Fruit fly (Drosophila melanogaster) whole organism, embryonic: ENCODE measurements around the gene CG45676.

Experiments
- Bdp1 ChIP-seq: fragments of 200-800 bp; sonication (Bioruptor generic); optimal IDR thresholded peaks from 3 replicates; lab custom pipeline; 2016; ENCODE audit warnings: missing biosample characterization, missing genetic modification characterization
- CG11504 ChIP-seq: fragments of 200-800 bp; sonication (Bioruptor generic); optimal IDR thresholded peaks from 3 replicates; lab custom pipeline; 2019; ENCODE audit warnings: missing biosample characterization, mild to moderate bottlenecking, missing genetic modification characterization, moderate library complexity
- CG15011 ChIP-seq: fragments of 200-800 bp; sonication (Bioruptor generic); optimal IDR thresholded peaks from 3 replicates; lab custom pipeline; 2018; ENCODE audit warnings: missing biosample characterization, mild to moderate bottlenecking, missing genetic modification characterization
- CG2678 ChIP-seq: fragments of 200-800 bp; sonication (Bioruptor generic); optimal IDR thresholded peaks from 3 replicates; lab custom pipeline; 2019; ENCODE audit warnings: missing biosample characterization, mild to moderate bottlenecking, missing genetic modification characterization, moderate library complexity
- CG31224 ChIP-seq: fragments of 200-800 bp; sonication (Bioruptor generic); IDR thresholded peaks from 2 replicates; pipeline ENCODE4 v1.3.6; 2022; ENCODE audit warnings: missing biosample characterization, missing genetic modification characterization
- CG3407 ChIP-seq: fragments of 200-800 bp; sonication (Bioruptor generic); optimal IDR thresholded peaks from 2 replicates; lab custom pipeline; 2018; ENCODE audit warnings: missing biosample characterization, mild to moderate bottlenecking, missing genetic modification characterization
- CG3726 ChIP-seq: fragments of 200-800 bp; sonication (Bioruptor generic); IDR thresholded peaks from 3 replicates; pipeline ENCODE4, ENCODE4 v1.3.6; 2022; ENCODE audit warnings: missing biosample characterization, missing genetic modification characterization
- CG4707 ChIP-seq: fragments of 200-800 bp; sonication (Bioruptor generic); optimal IDR thresholded peaks from 2 replicates; lab custom pipeline; 2018; ENCODE audit warnings: missing biosample characterization, mild to moderate bottlenecking, missing genetic modification characterization, moderate library complexity
- CG6254 ChIP-seq: fragments of 200-800 bp; sonication (Bioruptor generic); optimal IDR thresholded peaks from 3 replicates; lab custom pipeline; 2017; ENCODE audit warnings: mild to moderate bottlenecking, missing biosample characterization, missing genetic modification reagents, missing genetic modification characterization
- CG9727 ChIP-seq: fragments of 200-800 bp; sonication (Bioruptor generic); optimal IDR thresholded peaks from 3 replicates; lab custom pipeline; 2017; ENCODE audit warnings: missing biosample characterization, mild to moderate bottlenecking, missing genetic modification characterization
- GATAe ChIP-seq: fragments of 200-800 bp; sonication (Bioruptor generic); conservative IDR thresholded peaks from 2 replicates; pipeline ENCODE4 v1.3.6; 2022; ENCODE audit warnings: missing biosample characterization, missing genetic modification characterization
- Gsc ChIP-seq: fragments of 200-800 bp; sonication (Bioruptor generic); IDR thresholded peaks from 2 replicates; pipeline ENCODE4 v1.3.6; 2022; ENCODE audit warnings: missing biosample characterization, missing genetic modification characterization
- Mad ChIP-seq: fragments of 200-800 bp; sonication (Bioruptor generic); optimal IDR thresholded peaks from 2 replicates; lab custom pipeline; 2016; ENCODE audit warnings: missing biosample characterization, missing genetic modification characterization
- NK7.1 ChIP-seq: fragments of 200-800 bp; sonication (Bioruptor generic); optimal IDR thresholded peaks from 3 replicates; lab custom pipeline; 2016; ENCODE audit warnings: missing biosample characterization, missing genetic modification characterization
- Nf-YB ChIP-seq: fragments of 200-800 bp; sonication (Bioruptor generic); optimal IDR thresholded peaks from 3 replicates; lab custom pipeline; 2019; ENCODE audit warnings: missing biosample characterization, mild to moderate bottlenecking, missing genetic modification characterization, moderate library complexity
- Ptx1 ChIP-seq: fragments of 200-800 bp; sonication (Bioruptor generic); IDR thresholded peaks from 2 replicates; pipeline ENCODE4 v1.3.6; 2022; ENCODE audit warnings: missing biosample characterization, missing genetic modification characterization
- Trl ChIP-seq, 3 experiments: fragments of >200 bp in 2 of 3; fragments of 200-800 bp in 1 of 3; sonication (Bioruptor generic) in 1 of 3; optimal IDR thresholded peaks; 2 replicates in 1 of 3; 3 replicates in 2 of 3; lab custom pipeline; 2016 to 2017; ENCODE audit warnings: missing biosample characterization in 1 of 3, missing genetic modification characterization in 1 of 3
- Xbp1 ChIP-seq: fragments of 200-800 bp; sonication (Bioruptor generic); optimal IDR thresholded peaks from 3 replicates; lab custom pipeline; 2016; ENCODE audit warnings: missing biosample characterization, mild to moderate bottlenecking, missing genetic modification characterization
- ac ChIP-seq: fragments of 200-800 bp; sonication (Bioruptor generic); optimal IDR thresholded peaks from 3 replicates; lab custom pipeline; 2017; ENCODE audit warnings: missing biosample characterization, mild to moderate bottlenecking, missing genetic modification characterization
- bbx ChIP-seq: fragments of 200-800 bp; sonication (Bioruptor generic); IDR thresholded peaks from 2 replicates; pipeline ENCODE4 v1.3.6; 2022; ENCODE audit warnings: missing biosample characterization, missing genetic modification characterization; ENCODE audit not compliant: partially characterized antibody
- bsh ChIP-seq, 2 experiments: fragments of 200-800 bp; sonication (Bioruptor generic); optimal IDR thresholded peaks; 2 replicates each; lab custom pipeline; 2017 to 2018; ENCODE audit warnings: mild to moderate bottlenecking in 2 of 2, missing biosample characterization in 2 of 2, missing genetic modification characterization in 2 of 2, moderate library complexity in 1 of 2
- chinmo ChIP-seq: fragments of 200-800 bp; sonication (Bioruptor generic); IDR thresholded peaks from 4 replicates; pipeline ENCODE4 v1.3.6; 2022; ENCODE audit warnings: missing biosample characterization, missing genetic modification characterization; ENCODE audit not compliant: partially characterized antibody
- chm ChIP-seq: fragments of 200-800 bp; sonication (Bioruptor generic); IDR thresholded peaks from 2 replicates; pipeline ENCODE4 v1.3.6; 2022; ENCODE audit warnings: missing biosample characterization, missing genetic modification characterization
- crp ChIP-seq, 2 experiments: fragments of 200-800 bp; sonication (Bioruptor generic); optimal IDR thresholded peaks; 2 replicates in 1 of 2; 3 replicates in 1 of 2; lab custom pipeline; 2017; ENCODE audit warnings: missing biosample characterization in 2 of 2, missing genetic modification characterization in 2 of 2, mild to moderate bottlenecking in 1 of 2, moderate library complexity in 1 of 2
- hb ChIP-seq: fragments of 200-800 bp; sonication (Bioruptor generic); IDR thresholded peaks from 3 replicates; pipeline ENCODE4 v1.3.6; 2022; ENCODE audit warnings: missing biosample characterization, missing genetic modification characterization; ENCODE audit not compliant: partially characterized antibody
- hbn ChIP-seq: fragments of 200-800 bp; sonication (Bioruptor generic); IDR thresholded peaks from 2 replicates; pipeline ENCODE4 v1.3.6; 2022; ENCODE audit warnings: missing biosample characterization, missing genetic modification characterization; ENCODE audit not compliant: partially characterized antibody
- ind ChIP-seq: fragments of 200-800 bp; sonication (Bioruptor generic); optimal IDR thresholded peaks from 3 replicates; lab custom pipeline; 2016; ENCODE audit warnings: missing biosample characterization, missing genetic modification characterization
- jing ChIP-seq: fragments of 200-800 bp; sonication (Bioruptor generic); optimal IDR thresholded peaks from 2 replicates; lab custom pipeline; 2018; ENCODE audit warnings: missing biosample characterization, mild to moderate bottlenecking, missing genetic modification characterization
- kah ChIP-seq: fragments of 200-800 bp; sonication (Bioruptor generic); optimal IDR thresholded peaks from 2 replicates; lab custom pipeline; 2018; ENCODE audit warnings: missing biosample characterization, mild to moderate bottlenecking, missing genetic modification characterization
- klu ChIP-seq: fragments of 200-800 bp; sonication (Bioruptor generic); IDR thresholded peaks from 2 replicates; pipeline ENCODE4 v1.3.6; 2022; ENCODE audit warnings: missing biosample characterization, missing genetic modification characterization
- lbe ChIP-seq: fragments of 200-800 bp; sonication (Bioruptor generic); optimal IDR thresholded peaks from 2 replicates; lab custom pipeline; 2016; ENCODE audit warnings: missing biosample characterization, mild to moderate bottlenecking, missing genetic modification characterization
- mld ChIP-seq: fragments of 200-800 bp; sonication (Bioruptor generic); IDR thresholded peaks from 3 replicates; pipeline ENCODE4 v1.3.6; 2022; ENCODE audit warnings: missing biosample characterization, missing genetic modification characterization; ENCODE audit not compliant: partially characterized antibody
- nerfin-1 ChIP-seq: fragments of 200-800 bp; sonication (Bioruptor generic); optimal IDR thresholded peaks from 3 replicates; lab custom pipeline; 2019; ENCODE audit warnings: missing biosample characterization, mild to moderate bottlenecking, missing genetic modification characterization, moderate library complexity
- nom ChIP-seq: fragments of 200-800 bp; sonication (Bioruptor generic); optimal IDR thresholded peaks from 2 replicates; lab custom pipeline; 2017; ENCODE audit warnings: missing biosample characterization, missing genetic modification characterization, mild to moderate bottlenecking, moderate library complexity, missing genetic modification reagents
- pnt ChIP-seq: fragments of 200-800 bp; sonication (Bioruptor generic); optimal IDR thresholded peaks from 3 replicates; lab custom pipeline; 2016; ENCODE audit warnings: missing biosample characterization, missing genetic modification characterization
- pzg ChIP-seq: fragments of 200-800 bp; sonication (Bioruptor generic); optimal IDR thresholded peaks from 3 replicates; lab custom pipeline; 2018; ENCODE audit warnings: missing biosample characterization, mild to moderate bottlenecking, missing genetic modification characterization, moderate library complexity
- rib ChIP-seq: fragments of 200-800 bp; sonication (Bioruptor generic); IDR thresholded peaks from 2 replicates; pipeline ENCODE4 v1.3.6; 2022; ENCODE audit warnings: missing biosample characterization, missing genetic modification characterization
- sd ChIP-seq: fragments of 200-800 bp; sonication (Bioruptor generic); optimal IDR thresholded peaks from 3 replicates; lab custom pipeline; 2018; ENCODE audit warnings: missing biosample characterization, mild to moderate bottlenecking, missing genetic modification characterization, moderate library complexity
- sens ChIP-seq: fragments of 200-800 bp; sonication (Bioruptor generic); peaks from one replicate; lab custom pipeline; 2016; ENCODE audit warnings: missing biosample characterization, missing genetic modification characterization
- tup ChIP-seq: fragments of 200-800 bp; sonication (Bioruptor generic); optimal IDR thresholded peaks from 2 replicates; lab custom pipeline; 2016; ENCODE audit warnings: missing biosample characterization, mild to moderate bottlenecking, missing genetic modification characterization, moderate library complexity
- twi ChIP-seq: fragments of 200-800 bp; optimal IDR thresholded peaks from 2 replicates; lab custom pipeline; 2019; ENCODE audit warnings: missing biosample characterization, mild to moderate bottlenecking, missing genetic modification characterization, moderate library complexity
- unc-4 ChIP-seq: fragments of 200-800 bp; sonication (Bioruptor generic); IDR thresholded peaks from 2 replicates; pipeline ENCODE4 v1.3.6; 2022; ENCODE audit warnings: missing biosample characterization, missing genetic modification characterization; ENCODE audit not compliant: partially characterized antibody
- vvl ChIP-seq: fragments of 200-800 bp; sonication (Bioruptor generic); IDR thresholded peaks from 2 replicates; pipeline ENCODE4 v1.3.6; 2022; ENCODE audit warnings: missing biosample characterization, missing genetic modification characterization

CG45676 gene

DNA sequence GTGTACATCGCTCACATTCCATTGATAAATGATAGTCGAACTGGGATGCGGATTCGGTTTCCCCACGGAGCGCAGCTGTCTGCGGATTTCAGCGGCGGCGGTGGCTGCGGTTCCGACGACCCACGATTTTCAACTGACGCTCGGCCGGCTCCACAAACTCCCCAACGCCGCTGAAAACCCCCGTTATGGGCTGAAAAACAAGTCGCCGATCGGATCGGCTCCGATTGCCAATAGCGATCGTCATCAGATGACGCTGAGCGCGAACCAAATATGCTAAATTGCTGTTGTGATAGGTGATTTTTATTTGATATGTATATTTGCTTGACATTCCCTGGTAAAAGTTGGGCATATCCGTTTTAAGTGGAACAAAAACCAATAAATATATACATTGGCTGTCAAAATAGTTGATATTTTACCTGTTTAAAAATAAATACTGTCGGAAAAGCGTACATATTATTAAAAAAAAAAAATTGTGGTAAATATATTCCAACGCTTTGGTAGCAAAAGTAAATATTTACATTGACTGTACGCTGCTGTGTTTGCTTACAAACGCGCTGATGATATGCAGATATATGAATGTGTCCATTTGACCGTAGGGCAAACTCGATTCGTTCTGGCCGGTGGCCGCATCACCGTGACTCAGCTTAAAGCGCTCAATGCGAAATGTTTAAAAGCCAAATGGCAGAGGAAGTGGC lies 35.7 kb downstream of the CG45676 start (continued):
- TF ChIP-seq hbn (GFP tag; lab: Robert Waterston, UW): no peak

dm6 chr3R:11456539-11456938 lies 37.9 kb downstream of the CG45676 start:
- peak; percentile 9 for TF ChIP-seq nom (GFP tag; lab: Kevin White, UChicago)
- no peak for TF ChIP-seq mld
- TF ChIP-seq hb: no peak
- TF ChIP-seq nerfin-1: no peak

DNA sequence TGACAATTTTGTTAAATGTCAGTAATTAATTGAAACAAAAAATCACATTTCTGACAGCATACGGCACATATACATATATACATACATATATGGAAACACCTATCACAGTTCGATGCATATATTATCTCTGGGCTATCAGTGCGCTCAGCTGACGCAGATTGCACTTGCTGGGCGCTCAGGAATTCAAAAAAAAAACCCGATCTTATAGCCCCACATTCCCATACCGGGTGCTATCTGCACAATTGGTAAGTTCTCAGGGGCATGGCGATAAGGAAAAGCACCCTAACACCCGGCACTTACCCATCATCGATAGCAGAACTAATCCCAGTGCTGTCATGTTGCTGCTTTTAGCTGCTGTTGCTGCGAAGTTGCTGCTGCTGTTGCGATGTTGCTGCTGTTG lies 38.6 kb downstream of the CG45676 start:
- no peak for TF ChIP-seq crp (GFP tag; optimal IDR thresholded peaks at IDR 0.05; lab: Kevin White, UChicago)
- peak; percentile 63 for TF ChIP-seq CG11504
- no peak for TF ChIP-seq CG9727 (GFP tag; lab: Kevin White, UChicago)
- peak; percentile 94 for TF ChIP-seq CG31224 (GFP tag; lab: Robert Waterston, UW)
- no peak for TF ChIP-seq CG4707 (GFP tag; lab: Kevin White, UChicago)
- TF ChIP-seq rib (GFP tag; lab: Robert Waterston, UW): no peak
- TF ChIP-seq ac: no peak
- no peak for TF ChIP-seq Trl (optimal IDR thresholded peaks at IDR 0.05; lab: Kevin White, UChicago)
- no peak for TF ChIP-seq Trl (GFP tag; optimal IDR thresholded peaks at IDR 0.05; lab: Kevin White, UChicago)
- no peak for TF ChIP-seq chm (GFP tag; lab: Robert Waterston, UW)
- TF ChIP-seq pzg (GFP tag; lab: Kevin White, UChicago): no peak
- TF ChIP-seq sd (tag; lab: Kevin White, UChicago): peak; percentile 80
- TF ChIP-seq bbx: no peak
- TF ChIP-seq Ptx1 (GFP tag; lab: Robert Waterston, UW): peak; percentile 14; the same call in 1 of the 2 replicates
- no peak for TF ChIP-seq tup (GFP tag; lab: Kevin White, UChicago)
- peak; percentile 52; the same call in 1 of the 2 replicates for TF ChIP-seq GATAe (GFP tag; lab: Robert Waterston, UW)
- TF ChIP-seq CG6254 (GFP tag; lab: Kevin White, UChicago): peak; percentile 20
- TF ChIP-seq pnt (GFP tag; lab: Kevin White, UChicago): no peak
- TF ChIP-seq CG3726 (GFP tag; lab: Robert Waterston, UW): no peak
- TF ChIP-seq Bdp1: no peak
- peak; percentile 47 for TF ChIP-seq sens (GFP tag; lab: Kevin White, UChicago)
- TF ChIP-seq NK7.1 (GFP tag; lab: Kevin White, UChicago): no peak
- peak; percentile 61; the same call in 2 of the 4 replicates for TF ChIP-seq chinmo (GFP tag; lab: Robert Waterston, UW)
- no peak for TF ChIP-seq bsh (GFP tag; optimal IDR thresholded peaks at IDR 0.05; lab: Kevin White, UChicago)
- TF ChIP-seq unc-4 (GFP tag; lab: Robert Waterston, UW): no peak

- TF ChIP-seq Mad (GFP tag; lab: Kevin White, UChicago) (peak; percentile 40), twi (tag; lab: Kevin White, UChicago) (no peak), ind (GFP tag; lab: Kevin White, UChicago) (peak; percentile 77), kah (GFP tag; lab: Kevin White, UChicago) (no peak), CG3407 (GFP tag; lab: Kevin White, UChicago) (peak; percentile 1), jing (GFP tag; lab: Kevin White, UChicago) (peak; percentile 18), klu (peak; percentile 72), Xbp1 (GFP tag; lab: Kevin White, UChicago) (peak; percentile 68), CG15011 (peak; percentile 40), lbe (GFP tag; lab: Kevin White, UChicago) (no peak), Gsc (0 out of 2 replicates have a peak, but pooled peaks have one; percentile 43), vvl (GFP tag; lab: Robert Waterston, UW) (peak; percentile 77; the same call in 1 of the 2 replicates), Nf-YB (GFP tag; lab: Kevin White, UChicago) (no peak), CG2678 (peak; percentile 79)
These were observed 39.6 kb downstream of the CG45676 start for dm6 chr3R:11458022-11458850.
